In genomic region chr3R:11566769-11567570, dm6 we compare ENCODE assay signal across 6 fruit fly cellular contexts.
TF ChIP-seq lines count a peak whose summit lies in the region.

Gene fabp, minus strand, starts transcription at chr3R:11567054.
Gene sea, minus strand, starts transcription at chr3R:11567054.

- no peak for TF ChIP-seq CTCF in whole organism, embryonic (GFP tag; optimal IDR thresholded peaks at IDR 0.05; lab: Kevin White, UChicago)

TF ChIP-seq in whole organism, 6 proteins besides CTCF, POLR2A, EP300 and RAD21:
- no peak for TF ChIP-seq pan (optimal IDR thresholded peaks at IDR 0.05; lab: Kevin White, UChicago)
- no peak for TF ChIP-seq CG8478 (optimal IDR thresholded peaks at IDR 0.05; lab: Kevin White, UChicago)
- TF ChIP-seq Dll (optimal IDR thresholded peaks at IDR 0.05; lab: Kevin White, UChicago): peak; percentile 68

TF ChIP-seq in whole organism, adult, 20 proteins besides CTCF, POLR2A, EP300 and RAD21 (continues in another document):
- TF ChIP-seq CG33017 (tag; optimal IDR thresholded peaks at IDR 0.05; lab: Kevin White, UChicago): peak; percentile 58
- TF ChIP-seq tj (GFP tag; optimal IDR thresholded peaks at IDR 0.05; lab: Kevin White, UChicago): peak; percentile 92
- no peak for TF ChIP-seq CG7045 (GFP tag; optimal IDR thresholded peaks at IDR 0.05; lab: Kevin White, UChicago)
- no peak for TF ChIP-seq cnc (optimal IDR thresholded peaks at IDR 0.05; lab: Kevin White, UChicago)
- TF ChIP-seq Crg-1 (GFP tag; optimal IDR thresholded peaks at IDR 0.05; lab: Kevin White, UChicago): peak; percentile 65
- peak; percentile 74 for TF ChIP-seq CG1620 (GFP tag; optimal IDR thresholded peaks at IDR 0.05; lab: Kevin White, UChicago)
- TF ChIP-seq CG12768 (GFP tag; optimal IDR thresholded peaks at IDR 0.05; lab: Kevin White, UChicago): peak; percentile 66
- peak; percentile 60 for TF ChIP-seq Hr96 (GFP tag; optimal IDR thresholded peaks at IDR 0.05; lab: Kevin White, UChicago)
- TF ChIP-seq bab1 (GFP tag; optimal IDR thresholded peaks at IDR 0.05; lab: Kevin White, UChicago): peak; percentile 89
- no peak for TF ChIP-seq kay (GFP tag; lab: Kevin White, UChicago; ENCODE audit: borderline replicate concordance)
- TF ChIP-seq toe (GFP tag; optimal IDR thresholded peaks at IDR 0.05; lab: Kevin White, UChicago): no peak
- peak; percentile 77 for TF ChIP-seq Mnt (GFP tag; optimal IDR thresholded peaks at IDR 0.05; lab: Kevin White, UChicago)
- no peak for TF ChIP-seq CG5204 (GFP tag; optimal IDR thresholded peaks at IDR 0.05; lab: Kevin White, UChicago)
- peak; percentile 69 for TF ChIP-seq ovo (GFP tag; optimal IDR thresholded peaks at IDR 0.05; lab: Kevin White, UChicago)
- peak; percentile 92 for TF ChIP-seq pad (GFP tag; optimal IDR thresholded peaks at IDR 0.05; lab: Kevin White, UChicago)
- TF ChIP-seq cic (GFP tag; optimal IDR thresholded peaks at IDR 0.05; lab: Kevin White, UChicago): peak; percentile 67
- peak; percentile 65 for TF ChIP-seq CG11617 (GFP tag; optimal IDR thresholded peaks at IDR 0.05; lab: Kevin White, UChicago)
- TF ChIP-seq CG7101 (tag; optimal IDR thresholded peaks at IDR 0.05; lab: Kevin White, UChicago): peak; percentile 63

TF ChIP-seq in whole organism, embryonic, 481 proteins besides CTCF, POLR2A, EP300 and RAD21 (continues in another document):
- no peak for TF ChIP-seq Lim3 (GFP tag; IDR thresholded peaks at IDR 0.05; lab: Robert Waterston, UW)
- TF ChIP-seq CG14710 (tag; optimal IDR thresholded peaks at IDR 0.05; lab: Kevin White, UChicago): no peak
- TF ChIP-seq CG7786 (GFP tag; optimal IDR thresholded peaks at IDR 0.05; lab: Kevin White, UChicago): no peak
- TF ChIP-seq sens-2 (GFP tag; IDR thresholded peaks at IDR 0.05; lab: Robert Waterston, UW): 0 out of 2 replicates have a peak, but pooled peaks have one; percentile 10
- TF ChIP-seq HLH4C (GFP tag; IDR thresholded peaks at IDR 0.05; lab: Robert Waterston, UW; ENCODE audit: partially characterized antibody): 0 out of 3 replicates have a peak, but pooled peaks have one; percentile 50
- peak in 1 of 2 experiments; percentile 44 for TF ChIP-seq Pdp1 (GFP tag; optimal IDR thresholded peaks at IDR 0.05; lab: Kevin White, UChicago)
- peak; percentile 23 for TF ChIP-seq Fer1 (GFP tag; optimal IDR thresholded peaks at IDR 0.05; lab: Kevin White, UChicago)
- no peak for TF ChIP-seq CG15696 (tag; optimal IDR thresholded peaks at IDR 0.05; lab: Kevin White, UChicago)
- TF ChIP-seq tin (GFP tag; optimal IDR thresholded peaks at IDR 0.05; lab: Kevin White, UChicago): no peak
- TF ChIP-seq CG1602 (GFP tag; optimal IDR thresholded peaks at IDR 0.05; lab: Kevin White, UChicago): no peak
- no peak for TF ChIP-seq CG4854 (GFP tag; optimal IDR thresholded peaks at IDR 0.05; lab: Kevin White, UChicago)
- TF ChIP-seq Awh (GFP tag; IDR thresholded peaks at IDR 0.05; lab: Robert Waterston, UW): no peak
- TF ChIP-seq corto (GFP tag; optimal IDR thresholded peaks at IDR 0.05; lab: Kevin White, UChicago): peak; percentile 47
- no peak for TF ChIP-seq sens (GFP tag; lab: Kevin White, UChicago)
- no peak for TF ChIP-seq CG6689 (GFP tag; IDR thresholded peaks at IDR 0.05; lab: Robert Waterston, UW)
- TF ChIP-seq cwo (GFP tag; optimal IDR thresholded peaks at IDR 0.05; lab: Kevin White, UChicago): peak; percentile 37
- TF ChIP-seq Hey (tag; optimal IDR thresholded peaks at IDR 0.05; lab: Kevin White, UChicago): no peak
- TF ChIP-seq bsh (GFP tag; optimal IDR thresholded peaks at IDR 0.05; lab: Kevin White, UChicago): peak in 1 of 2 experiments; percentile 14

TF ChIP-seq in whole organism, prepupa, 60 proteins besides CTCF, POLR2A, EP300 and RAD21 (continues in another document):
- TF ChIP-seq Eip93F (GFP tag; optimal IDR thresholded peaks at IDR 0.05; lab: Kevin White, UChicago): no peak
- TF ChIP-seq CG32006 (GFP tag; optimal IDR thresholded peaks at IDR 0.05; lab: Kevin White, UChicago): no peak
- TF ChIP-seq lz (GFP tag; optimal IDR thresholded peaks at IDR 0.05; lab: Kevin White, UChicago): no peak
- peak; percentile 44 for TF ChIP-seq CG6808 (GFP tag; optimal IDR thresholded peaks at IDR 0.05; lab: Kevin White, UChicago)
- TF ChIP-seq Eip78C (GFP tag; lab: Kevin White, UChicago): peak; percentile 60
- TF ChIP-seq cyc (GFP tag; optimal IDR thresholded peaks at IDR 0.05; lab: Kevin White, UChicago): no peak
- peak; percentile 39 for TF ChIP-seq CG16779 (tag; optimal IDR thresholded peaks at IDR 0.05; lab: Kevin White, UChicago)
- TF ChIP-seq Eip75B (GFP tag; optimal IDR thresholded peaks at IDR 0.05; lab: Kevin White, UChicago): peak; percentile 21
- no peak for TF ChIP-seq CG7368 (GFP tag; optimal IDR thresholded peaks at IDR 0.05; lab: Kevin White, UChicago)
- peak; percentile 46 for TF ChIP-seq fd85E (GFP tag; optimal IDR thresholded peaks at IDR 0.05; lab: Kevin White, UChicago)
- TF ChIP-seq CG11762 (GFP tag; optimal IDR thresholded peaks at IDR 0.05; lab: Kevin White, UChicago; ENCODE audit: insufficient read depth): no peak
- peak; percentile 39 for TF ChIP-seq CG6276 (GFP tag; optimal IDR thresholded peaks at IDR 0.05; lab: Kevin White, UChicago)
- no peak for TF ChIP-seq CG11902 (GFP tag; optimal IDR thresholded peaks at IDR 0.05; lab: Kevin White, UChicago)
- TF ChIP-seq dac (GFP tag; optimal IDR thresholded peaks at IDR 0.05; lab: Kevin White, UChicago): no peak
- TF ChIP-seq Blimp-1 (GFP tag; optimal IDR thresholded peaks at IDR 0.05; lab: Kevin White, UChicago): no peak
- TF ChIP-seq CG15336 (GFP tag; IDR thresholded peaks at IDR 0.05; lab: Robert Waterston, UW): peak; percentile 50; the same call in 1 of the 2 replicates
- no peak for TF ChIP-seq CG8319 (GFP tag; optimal IDR thresholded peaks at IDR 0.05; lab: Kevin White, UChicago)
- no peak for TF ChIP-seq fkh (GFP tag; optimal IDR thresholded peaks at IDR 0.05; lab: Kevin White, UChicago)
- TF ChIP-seq Met (GFP tag; optimal IDR thresholded peaks at IDR 0.05; lab: Kevin White, UChicago): peak; percentile 6

TF ChIP-seq in whole organism, pupa, 21 proteins besides CTCF, POLR2A, EP300 and RAD21 (continues in another document):
- no peak for TF ChIP-seq D1 (tag; optimal IDR thresholded peaks at IDR 0.05; lab: Kevin White, UChicago)
- TF ChIP-seq CG14655 (GFP tag; optimal IDR thresholded peaks at IDR 0.05; lab: Kevin White, UChicago): no peak
- no peak; the same call in 2 of the 3 replicates for TF ChIP-seq fd96Ca (GFP tag; IDR thresholded peaks at IDR 0.05; lab: Robert Waterston, UW)
- TF ChIP-seq CG15710 (tag; optimal IDR thresholded peaks at IDR 0.05; lab: Kevin White, UChicago): peak; percentile 11
- TF ChIP-seq CG4496 (GFP tag; IDR thresholded peaks at IDR 0.05; lab: Robert Waterston, UW): peak; percentile 79; the same call in 2 of the 3 replicates
- no peak for TF ChIP-seq CG8301 (tag; optimal IDR thresholded peaks at IDR 0.05; lab: Kevin White, UChicago)
- TF ChIP-seq CG10348 (GFP tag; IDR thresholded peaks at IDR 0.05; lab: Robert Waterston, UW): no peak
- peak; percentile 63 for TF ChIP-seq CG32121 (GFP tag; IDR thresholded peaks at IDR 0.05; lab: Robert Waterston, UW)
- TF ChIP-seq CG8159 (tag; optimal IDR thresholded peaks at IDR 0.05; lab: Kevin White, UChicago): no peak
- TF ChIP-seq gl (tag; optimal IDR thresholded peaks at IDR 0.05; lab: Kevin White, UChicago): peak; percentile 27
- TF ChIP-seq CG17806 (tag; optimal IDR thresholded peaks at IDR 0.05; lab: Kevin White, UChicago): no peak
- peak; percentile 49 for TF ChIP-seq Pif1A (GFP tag; optimal IDR thresholded peaks at IDR 0.05; lab: Kevin White, UChicago)
- TF ChIP-seq CG34367 (tag; optimal IDR thresholded peaks at IDR 0.05; lab: Kevin White, UChicago): peak; percentile 25
- TF ChIP-seq CG13204 (GFP tag; optimal IDR thresholded peaks at IDR 0.05; lab: Kevin White, UChicago): peak; percentile 52
- TF ChIP-seq rn (GFP tag; IDR thresholded peaks at IDR 0.05; lab: Robert Waterston, UW): no peak
- TF ChIP-seq CG12605 (GFP tag; IDR thresholded peaks at IDR 0.05; lab: Robert Waterston, UW): peak; percentile 59
- peak; percentile 55 for TF ChIP-seq EcR (GFP tag; optimal IDR thresholded peaks at IDR 0.05; lab: Kevin White, UChicago)
- TF ChIP-seq CG9948 (tag; optimal IDR thresholded peaks at IDR 0.05; lab: Kevin White, UChicago): no peak
- TF ChIP-seq Pif1B (GFP tag; optimal IDR thresholded peaks at IDR 0.05; lab: Kevin White, UChicago): peak; percentile 27
- TF ChIP-seq Ets98B (GFP tag; IDR thresholded peaks at IDR 0.05; lab: Robert Waterston, UW): peak; percentile 61; the same call in 1 of the 2 replicates

TF ChIP-seq in whole organism, wandering third instar larva, 38 proteins besides CTCF, POLR2A, EP300 and RAD21 (continues in another document):
- TF ChIP-seq fru (GFP tag; optimal IDR thresholded peaks at IDR 0.05; lab: Kevin White, UChicago) (peak; percentile 67), pan (optimal IDR thresholded peaks at IDR 0.05; lab: Kevin White, UChicago) (no peak), dsf (GFP tag; optimal IDR thresholded peaks at IDR 0.05; lab: Kevin White, UChicago; ENCODE audit: borderline replicate concordance) (no peak), usp (GFP tag; optimal IDR thresholded peaks at IDR 0.05; lab: Kevin White, UChicago) (no peak), HLH106 (tag; optimal IDR thresholded peaks at IDR 0.05; lab: Kevin White, UChicago) (peak; percentile 50), Dif (GFP tag; optimal IDR thresholded peaks at IDR 0.05; lab: Kevin White, UChicago; ENCODE audit: partially characterized antibody) (no peak), psq (GFP tag; optimal IDR thresholded peaks at IDR 0.05; lab: Kevin White, UChicago) (peak; percentile 37), Hr83 (GFP tag; optimal IDR thresholded peaks at IDR 0.05; lab: Kevin White, UChicago; ENCODE audit: poor library complexity, severe bottlenecking) (peak; percentile 59), Sp1 (GFP tag; optimal IDR thresholded peaks at IDR 0.05; lab: Kevin White, UChicago) (peak; percentile 67), OdsH (GFP tag; optimal IDR thresholded peaks at IDR 0.05; lab: Kevin White, UChicago) (peak; percentile 58), h (GFP tag; optimal IDR thresholded peaks at IDR 0.05; lab: Kevin White, UChicago) (peak; percentile 52), CG9705 (GFP tag; optimal IDR thresholded peaks at IDR 0.05; lab: Kevin White, UChicago) (no peak), sv (GFP tag; optimal IDR thresholded peaks at IDR 0.05; lab: Kevin White, UChicago) (no peak), sage (GFP tag; optimal IDR thresholded peaks at IDR 0.05; lab: Kevin White, UChicago) (no peak), foxo (GFP tag; optimal IDR thresholded peaks at IDR 0.05; lab: Kevin White, UChicago) (peak in 1 of 2 experiments; percentile 50), rgr (GFP tag; optimal IDR thresholded peaks at IDR 0.05; lab: Kevin White, UChicago) (peak; percentile 50), GATAd (GFP tag; optimal IDR thresholded peaks at IDR 0.05; lab: Kevin White, UChicago) (no peak), Rel (GFP tag; optimal IDR thresholded peaks at IDR 0.05; lab: Kevin White, UChicago) (no peak), Rel (tag; optimal IDR thresholded peaks at IDR 0.05; lab: Kevin White, UChicago) (peak; percentile 35), Hnf4 (GFP tag; optimal IDR thresholded peaks at IDR 0.05; lab: Kevin White, UChicago) (peak; percentile 56), br (GFP tag; optimal IDR thresholded peaks at IDR 0.05; lab: Kevin White, UChicago) (peak; percentile 35), ey (GFP tag; optimal IDR thresholded peaks at IDR 0.05; lab: Kevin White, UChicago) (peak; percentile 32)
